Fruit fly (Drosophila melanogaster) whole organism, embryonic: ENCODE measurements around the gene rempA.

ENCODE experiments used
- Ada2b ChIP-seq: fragments of 200-800 bp; sonication (Bioruptor generic); IDR thresholded peaks from 2 replicates; pipeline ENCODE4 v1.3.6; 2022; ENCODE audit warnings: missing biosample characterization, missing genetic modification characterization
- Antp ChIP-seq: fragments of 200-800 bp; sonication (Bioruptor generic); optimal IDR thresholded peaks from 3 replicates; lab custom pipeline; 2016; ENCODE audit warnings: missing biosample characterization, missing genetic modification characterization
- Bteb2 ChIP-seq: fragments of 200-800 bp; sonication (Bioruptor generic); optimal IDR thresholded peaks from 2 replicates; lab custom pipeline; 2016; ENCODE audit warnings: missing biosample characterization, missing genetic modification characterization
- CG10431 ChIP-seq: fragments of 200-800 bp; sonication (Bioruptor generic); optimal IDR thresholded peaks from 3 replicates; lab custom pipeline; 2018; ENCODE audit warnings: missing biosample characterization, mild to moderate bottlenecking, missing genetic modification characterization
- CG11456 ChIP-seq: fragments of 200-800 bp; sonication (Bioruptor generic); IDR thresholded peaks from 3 replicates; pipeline ENCODE4 v1.3.6; 2022; ENCODE audit warnings: missing biosample characterization, missing genetic modification characterization
- CG12769 ChIP-seq: fragments of 200-800 bp; sonication (Bioruptor generic); optimal IDR thresholded peaks from 2 replicates; lab custom pipeline; 2019; ENCODE audit warnings: missing biosample characterization, mild to moderate bottlenecking, missing genetic modification characterization, moderate library complexity
- CG15479 ChIP-seq: fragments of 200-800 bp; sonication (Bioruptor generic); optimal IDR thresholded peaks from 3 replicates; lab custom pipeline; 2019; ENCODE audit warnings: missing biosample characterization, mild to moderate bottlenecking, missing genetic modification characterization, moderate library complexity
- CG16813 ChIP-seq: fragments of 200-800 bp; sonication (Bioruptor generic); IDR thresholded peaks from 3 replicates; pipeline ENCODE4 v1.3.6; 2022; ENCODE audit warnings: missing biosample characterization, missing genetic modification characterization; ENCODE audit not compliant: partially characterized antibody
- CG31365 ChIP-seq: fragments of 200-800 bp; sonication (Bioruptor generic); optimal IDR thresholded peaks from 2 replicates; lab custom pipeline; 2018; ENCODE audit warnings: missing biosample characterization, mild to moderate bottlenecking, missing genetic modification characterization
- CG3995 ChIP-seq: fragments of 200-800 bp; sonication (Bioruptor generic); optimal IDR thresholded peaks from 3 replicates; lab custom pipeline; 2016; ENCODE audit warnings: missing biosample characterization, missing genetic modification characterization
- CG42726 ChIP-seq: fragments of 200-800 bp; sonication (Bioruptor generic); IDR thresholded peaks from 2 replicates; pipeline ENCODE4 v1.3.6; 2022; ENCODE audit warnings: missing biosample characterization, missing genetic modification characterization; ENCODE audit not compliant: partially characterized antibody
- CG4424 ChIP-seq: fragments of 200-800 bp; sonication (Bioruptor generic); optimal IDR thresholded peaks from 3 replicates; lab custom pipeline; 2016; ENCODE audit warnings: missing biosample characterization, missing genetic modification characterization
- CG8281 ChIP-seq: fragments of 200-800 bp; sonication (Bioruptor generic); optimal IDR thresholded peaks from 2 replicates; lab custom pipeline; 2018; ENCODE audit warnings: missing biosample characterization, mild to moderate bottlenecking, missing genetic modification characterization, moderate library complexity
- CG8765 ChIP-seq: fragments of 200-800 bp; sonication (Bioruptor generic); IDR thresholded peaks from 2 replicates; pipeline ENCODE4 v1.3.6; 2022; ENCODE audit warnings: missing biosample characterization, missing genetic modification characterization
- CG8944 ChIP-seq: fragments of 200-800 bp; sonication (Bioruptor generic); optimal IDR thresholded peaks from 3 replicates; lab custom pipeline; 2016; ENCODE audit warnings: missing biosample characterization, missing genetic modification characterization
- Camta ChIP-seq: fragments of 200-800 bp; sonication (Bioruptor generic); optimal IDR thresholded peaks from 2 replicates; lab custom pipeline; 2016; ENCODE audit warnings: missing biosample characterization, missing genetic modification characterization
- Deaf1 ChIP-seq: fragments of 200-800 bp; optimal IDR thresholded peaks from 3 replicates; lab custom pipeline; 2019; ENCODE audit warnings: missing biosample characterization, mild to moderate bottlenecking, missing genetic modification characterization, moderate library complexity
- Hey ChIP-seq: fragments of 200-800 bp; sonication (Bioruptor generic); optimal IDR thresholded peaks from 3 replicates; lab custom pipeline; 2018; ENCODE audit warnings: missing biosample characterization, mild to moderate bottlenecking, missing genetic modification characterization
- Jarid2 ChIP-seq: fragments of 200-800 bp; sonication (Bioruptor generic); optimal IDR thresholded peaks from 3 replicates; lab custom pipeline; 2017; ENCODE audit warnings: mild to moderate bottlenecking, missing biosample characterization, missing genetic modification reagents, missing genetic modification characterization
- MTF-1 ChIP-seq: fragments of 200-800 bp; sonication (Bioruptor generic); optimal IDR thresholded peaks from 2 replicates; lab custom pipeline; 2018; ENCODE audit warnings: missing biosample characterization, mild to moderate bottlenecking, missing genetic modification characterization, borderline replicate concordance
- Med ChIP-seq: fragments of 200-800 bp; sonication (Bioruptor generic); peaks from one replicate; lab custom pipeline; 2016; ENCODE audit warnings: missing biosample characterization, missing genetic modification characterization, mild to moderate bottlenecking, inconsistent platforms, moderate library complexity
- Oaz ChIP-seq: fragments of 200-800 bp; sonication (Bioruptor generic); IDR thresholded peaks from 2 replicates; pipeline ENCODE4 v1.3.6; 2022; ENCODE audit warnings: missing biosample characterization, missing genetic modification characterization
- ash1 ChIP-seq: fragments of 200-800 bp; sonication (Bioruptor generic); optimal IDR thresholded peaks from 2 replicates; lab custom pipeline; 2018; ENCODE audit warnings: missing biosample characterization, mild to moderate bottlenecking, missing genetic modification characterization
- croc ChIP-seq: fragments of 200-800 bp; sonication (Bioruptor generic); conservative IDR thresholded peaks from 3 replicates; pipeline ENCODE4 v1.3.6; 2022; ENCODE audit warnings: missing biosample characterization, missing genetic modification characterization
- crp ChIP-seq, 2 experiments: fragments of 200-800 bp; sonication (Bioruptor generic); optimal IDR thresholded peaks; 2 replicates in 1 of 2; 3 replicates in 1 of 2; lab custom pipeline; 2017; ENCODE audit warnings: missing biosample characterization in 2 of 2, missing genetic modification characterization in 2 of 2, mild to moderate bottlenecking in 1 of 2, moderate library complexity in 1 of 2
- fd102C ChIP-seq: fragments of 200-800 bp; sonication (Bioruptor generic); optimal IDR thresholded peaks from 2 replicates; lab custom pipeline; 2018; ENCODE audit warnings: missing biosample characterization, mild to moderate bottlenecking, missing genetic modification characterization, moderate library complexity
- fd64A ChIP-seq: fragments of 200-800 bp; sonication (Bioruptor generic); optimal IDR thresholded peaks from 3 replicates; lab custom pipeline; 2018; ENCODE audit warnings: missing biosample characterization, mild to moderate bottlenecking, missing genetic modification characterization
- grau ChIP-seq: fragments of 200-800 bp; optimal IDR thresholded peaks from 3 replicates; lab custom pipeline; 2019; ENCODE audit warnings: missing biosample characterization, mild to moderate bottlenecking, missing genetic modification characterization, moderate library complexity
- gsb-n ChIP-seq: fragments of 200-800 bp; sonication (Bioruptor generic); optimal IDR thresholded peaks from 3 replicates; lab custom pipeline; 2018; ENCODE audit warnings: missing biosample characterization, mild to moderate bottlenecking, missing genetic modification characterization
- kay ChIP-seq: fragments of 200-800 bp; sonication (Bioruptor generic); optimal IDR thresholded peaks from 2 replicates; lab custom pipeline; 2016; ENCODE audit warnings: missing biosample characterization, missing genetic modification characterization
- otp ChIP-seq: fragments of 200-800 bp; sonication (Bioruptor generic); IDR thresholded peaks from 3 replicates; pipeline ENCODE4, ENCODE4 v1.3.6; 2022; ENCODE audit warnings: missing biosample characterization, missing genetic modification characterization
- pb ChIP-seq: fragments of 200-800 bp; sonication (Bioruptor generic); optimal IDR thresholded peaks from 3 replicates; lab custom pipeline; 2016; ENCODE audit warnings: missing biosample characterization, missing genetic modification characterization
- pfk ChIP-seq: fragments of 200-800 bp; sonication (Bioruptor generic); optimal IDR thresholded peaks from 2 replicates; lab custom pipeline; 2018; ENCODE audit warnings: missing biosample characterization, mild to moderate bottlenecking, missing genetic modification characterization, moderate library complexity
- sr ChIP-seq: fragments of 200-800 bp; sonication (Bioruptor generic); IDR thresholded peaks from 3 replicates; pipeline ENCODE4 v1.3.6; 2022; ENCODE audit warnings: missing biosample characterization, missing genetic modification characterization
- tap ChIP-seq: fragments of 200-800 bp; optimal IDR thresholded peaks from 3 replicates; lab custom pipeline; 2019; ENCODE audit warnings: missing biosample characterization, mild to moderate bottlenecking, missing genetic modification characterization, moderate library complexity
- tgo ChIP-seq: fragments of 200-800 bp; sonication (Bioruptor generic); IDR thresholded peaks from 3 replicates; pipeline ENCODE4 v1.3.6; 2022; ENCODE audit warnings: missing biosample characterization, missing genetic modification characterization
- vvl ChIP-seq: fragments of 200-800 bp; sonication (Bioruptor generic); IDR thresholded peaks from 2 replicates; pipeline ENCODE4 v1.3.6; 2022; ENCODE audit warnings: missing biosample characterization, missing genetic modification characterization
- wdn ChIP-seq: fragments of 200-800 bp; sonication (Bioruptor generic); IDR thresholded peaks from 2 replicates; pipeline ENCODE4 v1.3.6; 2022; ENCODE audit warnings: missing biosample characterization, missing genetic modification characterization
- wek ChIP-seq: fragments of 200-800 bp; sonication (Bioruptor generic); optimal IDR thresholded peaks from 3 replicates; lab custom pipeline; 2018; ENCODE audit warnings: missing biosample characterization, mild to moderate bottlenecking, missing genetic modification characterization, moderate library complexity
- zen2 ChIP-seq: fragments of 200-800 bp; sonication (Bioruptor generic); IDR thresholded peaks from 3 replicates; pipeline ENCODE4 v1.3.6; 2022; ENCODE audit warnings: missing biosample characterization, missing genetic modification characterization; ENCODE audit not compliant: partially characterized antibody

Gene rempA

DNA sequence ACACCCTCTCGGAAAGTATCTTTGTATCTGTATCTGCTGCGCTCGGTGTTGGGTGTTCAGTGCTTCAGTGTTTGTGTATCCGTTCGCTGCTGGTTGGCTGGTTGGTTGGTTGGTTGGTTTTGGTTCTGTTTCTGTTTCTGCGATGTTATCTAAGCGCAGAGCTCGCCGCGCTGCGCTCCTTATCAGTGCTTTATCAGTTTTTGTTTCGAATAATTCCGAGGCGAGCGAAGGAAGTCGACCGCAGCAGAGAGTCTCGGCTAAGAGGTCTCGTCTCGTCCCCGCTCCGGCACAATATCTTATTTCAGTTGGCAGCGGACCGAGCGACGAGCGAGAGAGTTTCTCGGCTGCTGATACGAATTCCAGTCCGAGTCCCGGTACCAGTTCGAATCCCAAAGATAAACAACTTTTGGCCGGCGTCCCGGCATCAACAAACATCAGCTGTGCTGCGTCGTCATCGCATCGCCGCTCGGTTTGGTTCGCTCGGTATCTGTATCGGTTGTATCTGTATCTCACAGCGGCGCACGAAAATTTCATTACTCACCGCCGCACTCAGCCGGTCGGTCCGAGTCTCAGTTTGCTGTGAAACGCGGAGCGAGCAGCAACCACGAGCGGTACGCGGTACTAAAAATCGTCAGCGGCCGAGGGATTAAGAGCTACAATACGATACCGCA, 36.8 kb downstream of the rempA start (continued):
- TF ChIP-seq CG15479 (GFP tag; lab: Kevin White, UChicago) (peak; percentile 78), CG8281 (tag; lab: Kevin White, UChicago) (no peak), Camta (GFP tag; lab: Kevin White, UChicago) (peak; percentile 1), Bteb2 (GFP tag; lab: Kevin White, UChicago) (no peak), otp (GFP tag; lab: Robert Waterston, UW) (0 out of 3 replicates have a peak, but pooled peaks have one; percentile 33), Hey (no peak), CG12769 (tag; lab: Kevin White, UChicago) (peak; percentile 98), MTF-1 (GFP tag; lab: Kevin White, UChicago) (peak; percentile 60), wdn (GFP tag; lab: Robert Waterston, UW) (no peak), Antp (GFP tag; lab: Kevin White, UChicago) (peak; percentile 40), Med (GFP tag; lab: Kevin White, UChicago) (peak; percentile 95), sr (0 out of 3 replicates have a peak, but pooled peaks have one; percentile 42), CG11456 (0 out of 3 replicates have a peak, but pooled peaks have one; percentile 42), vvl (peak; percentile 59), Jarid2 (peak; percentile 98), gsb-n (tag; lab: Kevin White, UChicago) (peak; percentile 20), fd102C (peak; percentile 51), CG10431 (GFP tag; lab: Kevin White, UChicago) (no peak), tgo (GFP tag; lab: Robert Waterston, UW) (no peak), Oaz (GFP tag; lab: Robert Waterston, UW) (no peak), CG8765 (GFP tag; lab: Robert Waterston, UW) (peak; percentile 32; the same call in 1 of the 2 replicates), wek (peak; percentile 29), kay (GFP tag; lab: Kevin White, UChicago) (peak; percentile 81), pb (GFP tag; lab: Kevin White, UChicago) (peak; percentile 32), croc (GFP tag; lab: Robert Waterston, UW) (no peak), ash1 (GFP tag; lab: Kevin White, UChicago) (peak; percentile 35), CG8944 (no peak), grau (peak; percentile 5), CG16813 (no peak), fd64A (GFP tag; lab: Kevin White, UChicago) (peak; percentile 51), CG31365 (tag; lab: Kevin White, UChicago) (peak; percentile 0), CG3995 (GFP tag; lab: Kevin White, UChicago) (no peak), Deaf1 (tag; lab: Kevin White, UChicago) (peak; percentile 99), Ada2b (GFP tag; lab: Robert Waterston, UW) (0 out of 2 replicates have a peak, but pooled peaks have one; percentile 12), tap (tag; lab: Kevin White, UChicago) (peak; percentile 1), pfk (GFP tag; lab: Kevin White, UChicago) (peak; percentile 25), CG4424 (GFP tag; lab: Kevin White, UChicago) (peak; percentile 29), zen2 (GFP tag; lab: Robert Waterston, UW) (peak; percentile 73), CG42726 (GFP tag; lab: Robert Waterston, UW) (peak; percentile 70), crp (GFP tag; optimal IDR thresholded peaks at IDR 0.05; lab: Kevin White, UChicago) (peak; percentile 16 to 81)
